Fruit fly (Drosophila melanogaster) whole organism, prepupa: ENCODE measurements around the gene KaiR1D.

Experiments
- Blimp-1 ChIP-seq: fragments of 200-800 bp; sonication (Bioruptor generic); optimal IDR thresholded peaks from 3 replicates; lab custom pipeline; 2017; ENCODE audit warnings: missing biosample characterization, missing genetic modification characterization, mild to moderate bottlenecking, moderate library complexity, missing genetic modification reagents
- CG10631 ChIP-seq: fragments of 200-800 bp; sonication (Bioruptor generic); optimal IDR thresholded peaks from 2 replicates; lab custom pipeline; 2016; ENCODE audit warnings: missing biosample characterization, missing genetic modification characterization
- CG11762 ChIP-seq: fragments of 200-800 bp; sonication (Bioruptor generic); optimal IDR thresholded peaks from 3 replicates; lab custom pipeline; 2016; ENCODE audit warnings: missing biosample characterization, missing genetic modification characterization; ENCODE audit not compliant: insufficient read depth
- CG11902 ChIP-seq: fragments of 200-800 bp; sonication (Bioruptor generic); optimal IDR thresholded peaks from 3 replicates; lab custom pipeline; 2016; ENCODE audit warnings: missing biosample characterization, missing genetic modification characterization
- CG15336 ChIP-seq: fragments of 200-800 bp; sonication (Bioruptor generic); IDR thresholded peaks from 2 replicates; pipeline ENCODE4 v1.3.6; 2022; ENCODE audit warnings: missing biosample characterization, missing genetic modification characterization
- CG16779 ChIP-seq: fragments of 200-800 bp; sonication (Bioruptor generic); optimal IDR thresholded peaks from 3 replicates; lab custom pipeline; 2017; ENCODE audit warnings: missing biosample characterization, mild to moderate bottlenecking, missing genetic modification characterization
- CG31627 ChIP-seq: fragments of 200-800 bp; sonication (Bioruptor generic); optimal IDR thresholded peaks from 3 replicates; lab custom pipeline; 2016; ENCODE audit warnings: missing biosample characterization, missing genetic modification characterization
- CG32006 ChIP-seq: fragments of 200-800 bp; sonication (Bioruptor generic); optimal IDR thresholded peaks from 3 replicates; lab custom pipeline; 2017; ENCODE audit warnings: missing biosample characterization, mild to moderate bottlenecking, missing genetic modification characterization
- CG34406 ChIP-seq: fragments of 200-800 bp; sonication (Bioruptor generic); optimal IDR thresholded peaks from 3 replicates; lab custom pipeline; 2016; ENCODE audit warnings: missing biosample characterization, missing genetic modification characterization
- CG3919 ChIP-seq: fragments of 200-800 bp; sonication (Bioruptor generic); optimal IDR thresholded peaks from 3 replicates; lab custom pipeline; 2016; ENCODE audit warnings: missing biosample characterization, missing genetic modification characterization
- CG4318 ChIP-seq: fragments of 200-800 bp; sonication (Bioruptor generic); optimal IDR thresholded peaks from 3 replicates; lab custom pipeline; 2017; ENCODE audit warnings: missing biosample characterization, mild to moderate bottlenecking, missing genetic modification characterization
- CG6163 ChIP-seq: fragments of 200-800 bp; sonication (Bioruptor generic); IDR thresholded peaks from 3 replicates; pipeline ENCODE4 v1.3.6; 2022; ENCODE audit warnings: missing biosample characterization, missing genetic modification characterization
- CG6276 ChIP-seq: fragments of 200-800 bp; sonication (Bioruptor generic); optimal IDR thresholded peaks from 2 replicates; lab custom pipeline; 2017; ENCODE audit warnings: missing biosample characterization, mild to moderate bottlenecking, missing genetic modification characterization
- CG6792 ChIP-seq: fragments of 200-800 bp; sonication (Bioruptor generic); optimal IDR thresholded peaks from 3 replicates; lab custom pipeline; 2016; ENCODE audit warnings: missing biosample characterization, missing genetic modification characterization
- CG6808 ChIP-seq: fragments of 200-800 bp; sonication (Bioruptor generic); optimal IDR thresholded peaks from 3 replicates; lab custom pipeline; 2017; ENCODE audit warnings: missing biosample characterization, missing genetic modification characterization, mild to moderate bottlenecking, moderate library complexity, missing genetic modification reagents
- CG8119 ChIP-seq: fragments of 200-800 bp; sonication (Bioruptor generic); IDR thresholded peaks from 3 replicates; pipeline ENCODE4 v1.3.6; 2022; ENCODE audit warnings: missing biosample characterization, missing genetic modification characterization
- CG8319 ChIP-seq: fragments of 200-800 bp; sonication (Bioruptor generic); optimal IDR thresholded peaks from 3 replicates; lab custom pipeline; 2016; ENCODE audit warnings: missing biosample characterization, missing genetic modification characterization
- CG9139 ChIP-seq: fragments of 200-800 bp; sonication (Bioruptor generic); optimal IDR thresholded peaks from 3 replicates; lab custom pipeline; 2017; ENCODE audit warnings: missing biosample characterization, mild to moderate bottlenecking, missing genetic modification characterization
- Eip78C ChIP-seq: fragments of 200-800 bp; sonication (Bioruptor generic); peaks from one replicate; lab custom pipeline; 2016; ENCODE audit warnings: missing biosample characterization, missing genetic modification characterization
- Ets21C ChIP-seq: fragments of 200-800 bp; sonication (Bioruptor generic); optimal IDR thresholded peaks from 3 replicates; lab custom pipeline; 2016; ENCODE audit warnings: missing biosample characterization, missing genetic modification characterization
- Ets96B ChIP-seq: fragments of 200-800 bp; optimal IDR thresholded peaks from 2 replicates; lab custom pipeline; 2019; ENCODE audit warnings: missing biosample characterization, mild to moderate bottlenecking, missing genetic modification characterization, moderate library complexity
- Gug ChIP-seq: fragments of 200-800 bp; sonication (Bioruptor generic); IDR thresholded peaks from 2 replicates; pipeline ENCODE4 v1.3.6; 2022; ENCODE audit warnings: missing biosample characterization, missing genetic modification characterization
- Hr38 ChIP-seq: sonication (Bioruptor generic); optimal IDR thresholded peaks from 2 replicates; lab custom pipeline; 2016; ENCODE audit warnings: missing biosample characterization, missing genetic modification characterization
- Hr4 ChIP-seq: fragments of 200-800 bp; sonication (Bioruptor generic); optimal IDR thresholded peaks from 3 replicates; lab custom pipeline; 2016; ENCODE audit warnings: missing biosample characterization, missing genetic modification characterization
- Met ChIP-seq: fragments of 200-800 bp; sonication (Bioruptor generic); optimal IDR thresholded peaks from 3 replicates; lab custom pipeline; 2016; ENCODE audit warnings: missing biosample characterization, missing genetic modification characterization
- Sox102F ChIP-seq: fragments of 200-800 bp; sonication (Bioruptor generic); optimal IDR thresholded peaks from 2 replicates; lab custom pipeline; 2016; ENCODE audit warnings: missing biosample characterization, mild to moderate bottlenecking, missing genetic modification characterization
- Sox14 ChIP-seq: fragments of 200-800 bp; sonication (Bioruptor generic); optimal IDR thresholded peaks from 3 replicates; lab custom pipeline; 2016; ENCODE audit warnings: missing biosample characterization, missing genetic modification characterization
- achi ChIP-seq: fragments of 200-800 bp; sonication (Bioruptor generic); optimal IDR thresholded peaks from 3 replicates; lab custom pipeline; 2016; ENCODE audit warnings: missing biosample characterization, missing genetic modification characterization
- acj6 ChIP-seq: fragments of 200-800 bp; sonication (Bioruptor generic); optimal IDR thresholded peaks from 3 replicates; lab custom pipeline; 2016; ENCODE audit warnings: missing biosample characterization, missing genetic modification characterization
- cyc ChIP-seq: fragments of 200-800 bp; sonication (Bioruptor generic); optimal IDR thresholded peaks from 3 replicates; lab custom pipeline; 2016; ENCODE audit warnings: missing biosample characterization, missing genetic modification characterization
- dac ChIP-seq: fragments of 200-800 bp; sonication (Bioruptor generic); optimal IDR thresholded peaks from 2 replicates; lab custom pipeline; 2017; ENCODE audit warnings: missing biosample characterization, mild to moderate bottlenecking, missing genetic modification characterization
- dsx ChIP-seq: fragments of 200-800 bp; optimal IDR thresholded peaks from 3 replicates; lab custom pipeline; 2019; ENCODE audit warnings: missing biosample characterization, mild to moderate bottlenecking, missing genetic modification characterization, moderate library complexity; ENCODE audit not compliant: poor library complexity, severe bottlenecking
- eg ChIP-seq: fragments of 200-800 bp; sonication (Bioruptor generic); IDR thresholded peaks from 3 replicates; pipeline ENCODE4 v1.3.6; 2022; ENCODE audit warnings: missing biosample characterization, missing genetic modification characterization
- esn ChIP-seq: fragments of 200-800 bp; sonication (Bioruptor generic); optimal IDR thresholded peaks from 2 replicates; lab custom pipeline; 2016; ENCODE audit warnings: missing biosample characterization, mild to moderate bottlenecking, missing genetic modification characterization, moderate library complexity
- fd59A ChIP-seq: fragments of 200-800 bp; sonication (Bioruptor generic); optimal IDR thresholded peaks from 2 replicates; lab custom pipeline; 2017; ENCODE audit warnings: missing biosample characterization, mild to moderate bottlenecking, missing genetic modification characterization, missing genetic modification reagents
- fkh ChIP-seq: fragments of 200-800 bp; sonication (Bioruptor generic); optimal IDR thresholded peaks from 3 replicates; lab custom pipeline; 2017; ENCODE audit warnings: missing biosample characterization, mild to moderate bottlenecking, missing genetic modification characterization, moderate library complexity
- net ChIP-seq: fragments of 200-800 bp; sonication (Bioruptor generic); optimal IDR thresholded peaks from 3 replicates; lab custom pipeline; 2016; ENCODE audit warnings: missing biosample characterization, missing genetic modification characterization
- pdm3 ChIP-seq: fragments of 200-800 bp; sonication (Bioruptor generic); optimal IDR thresholded peaks from 3 replicates; lab custom pipeline; 2016; ENCODE audit warnings: missing biosample characterization, missing genetic modification characterization
- salr ChIP-seq, 2 experiments: fragments of 200-800 bp; sonication (Bioruptor generic); optimal IDR thresholded peaks; 3 replicates each; lab custom pipeline; 2016 to 2018; ENCODE audit warnings: missing biosample characterization in 2 of 2, missing genetic modification characterization in 2 of 2, mild to moderate bottlenecking in 1 of 2
- spab ChIP-seq: fragments of 200-800 bp; sonication (Bioruptor generic); optimal IDR thresholded peaks from 2 replicates; lab custom pipeline; 2017; ENCODE audit warnings: missing biosample characterization, mild to moderate bottlenecking, missing genetic modification characterization, missing genetic modification reagents
- svp ChIP-seq: fragments of 200-800 bp; sonication (Bioruptor generic); peaks from one replicate; lab custom pipeline; 2016; ENCODE audit warnings: missing biosample characterization, missing genetic modification characterization
- topi ChIP-seq: fragments of 200-800 bp; sonication (Bioruptor generic); optimal IDR thresholded peaks from 3 replicates; lab custom pipeline; 2016; ENCODE audit warnings: missing biosample characterization, missing genetic modification characterization
- vri ChIP-seq: fragments of 200-800 bp; sonication (Bioruptor generic); optimal IDR thresholded peaks from 3 replicates; lab custom pipeline; 2016; ENCODE audit warnings: missing biosample characterization, mild to moderate bottlenecking, missing genetic modification characterization

Gene KaiR1D

dm6 chr3R:20841840-20842239, 24.2 kb downstream of the KaiR1D start, which contains the start of gene CG15695:
Gene CG15695, plus strand, starts transcription at chr3R:20842140.
- TF ChIP-seq fd59A (GFP tag; lab: Kevin White, UChicago), result no peak
- TF ChIP-seq Blimp-1, result no peak
- no peak for TF ChIP-seq dsx (GFP tag; lab: Kevin White, UChicago)
- TF ChIP-seq fkh (GFP tag; lab: Kevin White, UChicago), result no peak
- no peak for TF ChIP-seq CG11762 (GFP tag; lab: Kevin White, UChicago)
- TF ChIP-seq CG31627 (GFP tag; lab: Kevin White, UChicago), result no peak
- no peak for TF ChIP-seq Sox102F (GFP tag; lab: Kevin White, UChicago)
- no peak for TF ChIP-seq Gug (GFP tag; lab: Robert Waterston, UW)
- TF ChIP-seq cyc (GFP tag; lab: Kevin White, UChicago), result no peak
- no peak for TF ChIP-seq Ets96B (tag; lab: Kevin White, UChicago)
- no peak for TF ChIP-seq CG9139 (GFP tag; lab: Kevin White, UChicago)
- TF ChIP-seq esn (GFP tag; lab: Kevin White, UChicago), result no peak
- no peak for TF ChIP-seq achi (GFP tag; lab: Kevin White, UChicago)
- TF ChIP-seq acj6 (GFP tag; lab: Kevin White, UChicago), result no peak
- no peak for TF ChIP-seq CG6792 (GFP tag; lab: Kevin White, UChicago)
- TF ChIP-seq CG34406 (GFP tag; lab: Kevin White, UChicago), result no peak
- no peak for TF ChIP-seq Eip78C (GFP tag; lab: Kevin White, UChicago)
- no peak for TF ChIP-seq topi
- TF ChIP-seq Hr38 (GFP tag; lab: Kevin White, UChicago), result no peak
- TF ChIP-seq CG4318, result no peak

DNA sequence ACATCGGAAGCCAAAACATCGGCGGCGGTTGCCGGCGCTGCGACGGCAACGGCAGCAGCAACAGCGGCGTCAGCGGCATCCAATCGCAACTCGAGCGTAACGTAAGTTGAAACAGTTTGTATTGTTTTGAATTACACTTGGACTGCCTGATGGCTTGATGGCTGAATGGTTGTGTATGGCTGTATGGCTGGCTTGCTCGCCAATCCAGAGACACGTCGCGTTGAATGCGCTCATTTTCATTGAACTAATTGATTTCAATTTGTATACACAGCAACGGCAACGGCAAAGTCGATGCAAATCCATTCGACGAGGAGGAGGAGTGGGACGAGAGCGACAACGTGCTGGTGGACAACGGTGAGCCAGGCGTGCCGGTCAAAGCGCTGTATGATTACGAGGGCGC, 27.2 kb downstream of the KaiR1D start:
- TF ChIP-seq eg (GFP tag; lab: Robert Waterston, UW), result 0 out of 3 replicates have a peak, but pooled peaks have one; percentile 26
- no peak for TF ChIP-seq CG6276
- TF ChIP-seq, all 60 proteins: peak for 1

DNA sequence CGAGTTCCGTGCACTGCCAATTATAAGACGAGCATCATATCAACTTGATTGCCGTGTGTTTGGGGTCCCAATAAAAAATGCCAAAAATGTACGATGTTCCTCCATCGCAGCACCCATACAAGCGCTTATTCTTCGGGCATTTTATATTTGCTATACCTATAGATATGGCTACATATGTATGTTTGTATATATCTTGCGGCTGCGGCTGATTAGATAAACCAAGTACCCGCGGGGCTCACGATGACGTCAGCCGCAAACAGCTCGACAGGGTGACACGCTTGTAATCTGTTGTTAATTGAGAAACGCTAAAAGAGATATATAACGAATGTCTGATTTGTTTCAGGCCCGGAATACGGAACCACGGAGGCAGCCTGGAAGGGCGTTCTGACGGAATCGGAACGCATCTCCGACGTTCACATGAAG, 28.8 kb downstream of the KaiR1D start:
- peak; percentile 64 for TF ChIP-seq vri (GFP tag; lab: Kevin White, UChicago)
- TF ChIP-seq Eip78C (GFP tag; lab: Kevin White, UChicago), result peak; percentile 67
- no peak for TF ChIP-seq spab
- TF ChIP-seq CG8319 (GFP tag; lab: Kevin White, UChicago), result no peak
- TF ChIP-seq CG6808 (GFP tag; lab: Kevin White, UChicago), result no peak
- TF ChIP-seq fkh (GFP tag; lab: Kevin White, UChicago), result peak; percentile 57
- peak; percentile 58 for TF ChIP-seq svp (GFP tag; lab: Kevin White, UChicago)
- peak; percentile 4 for TF ChIP-seq esn (GFP tag; lab: Kevin White, UChicago)
- TF ChIP-seq CG10631 (GFP tag; lab: Kevin White, UChicago), result no peak
- no peak for TF ChIP-seq CG16779 (tag; lab: Kevin White, UChicago)
- TF ChIP-seq CG11902, result peak; percentile 52
- TF ChIP-seq, all 60 proteins: peak for 6

DNA sequence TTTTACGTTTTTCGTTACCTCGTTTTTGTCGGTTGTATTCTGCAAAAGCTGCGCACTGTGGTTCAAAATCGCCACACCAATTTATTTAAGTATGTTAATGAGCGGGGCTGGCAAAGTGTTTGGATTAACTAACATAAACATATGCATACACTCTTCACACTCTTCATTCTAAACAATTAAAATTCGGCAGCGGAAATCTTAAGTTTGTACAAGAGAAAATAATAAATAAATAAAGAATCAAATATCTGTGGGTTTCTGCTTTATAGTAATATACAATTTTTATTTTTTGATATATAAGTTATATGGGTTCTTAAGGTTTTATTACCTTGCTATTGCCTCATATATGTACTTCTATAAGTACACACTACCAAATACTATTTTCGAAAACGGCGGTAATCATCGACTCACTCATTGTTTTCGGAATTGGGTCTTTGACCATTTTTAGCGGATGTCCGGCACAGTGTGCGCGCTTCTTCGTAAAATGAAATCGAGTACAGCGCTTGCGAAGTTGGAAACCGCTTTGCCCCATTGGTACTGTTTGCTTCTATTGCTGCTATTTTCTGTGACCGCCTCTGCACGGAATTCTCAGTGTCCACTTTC, 29.7 kb downstream of the KaiR1D start:
- TF ChIP-seq CG32006 (GFP tag; lab: Kevin White, UChicago) (peak; percentile 83), fd59A (GFP tag; lab: Kevin White, UChicago) (peak; percentile 26), Gug (GFP tag; lab: Robert Waterston, UW) (no peak), CG11762 (GFP tag; lab: Kevin White, UChicago) (no peak), Sox102F (GFP tag; lab: Kevin White, UChicago) (no peak), spab (peak; percentile 13), svp (GFP tag; lab: Kevin White, UChicago) (peak; percentile 75), CG15336 (GFP tag; lab: Robert Waterston, UW) (no peak), Ets21C (GFP tag; lab: Kevin White, UChicago) (no peak), Eip78C (GFP tag; lab: Kevin White, UChicago) (peak; percentile 81), CG16779 (tag; lab: Kevin White, UChicago) (peak; percentile 27), CG3919 (GFP tag; lab: Kevin White, UChicago) (peak; percentile 27), Met (GFP tag; lab: Kevin White, UChicago) (peak; percentile 8), CG6163 (GFP tag; lab: Robert Waterston, UW) (no peak), achi (GFP tag; lab: Kevin White, UChicago) (peak; percentile 27), CG34406 (GFP tag; lab: Kevin White, UChicago) (peak; percentile 27), fkh (GFP tag; lab: Kevin White, UChicago) (no peak), topi (peak; percentile 4), Sox14 (GFP tag; lab: Kevin White, UChicago) (no peak), CG8119 (GFP tag; lab: Robert Waterston, UW) (0 out of 3 replicates have a peak, but pooled peaks have one; percentile 31), pdm3 (GFP tag; lab: Kevin White, UChicago) (peak; percentile 12), Hr4 (GFP tag; lab: Kevin White, UChicago) (peak; percentile 49), dac (GFP tag; lab: Kevin White, UChicago) (peak; percentile 31), net (GFP tag; lab: Kevin White, UChicago) (peak; percentile 5), CG4318 (peak; percentile 58), salr (GFP tag; optimal IDR thresholded peaks at IDR 0.05; lab: Kevin White, UChicago) (peak in 1 of 2 experiments; percentile 49), vri (GFP tag; lab: Kevin White, UChicago) (no peak)
